Worm (Caenorhabditis elegans) whole organism, late embryonic: ENCODE results near the gene fbxa-79.

Experiments used
- F13H6.1 ChIP-seq: sonication (generic microtip); optimal IDR thresholded peaks from 2 replicates; lab custom pipeline; 2016; ENCODE audit warnings: missing genetic modification characterization, missing compliant biosample characterization
- ceh-22 ChIP-seq: sonication (generic microtip); optimal IDR thresholded peaks from 2 replicates; lab custom pipeline; 2017; ENCODE audit warnings: missing biosample characterization, missing genetic modification characterization
- ceh-24 ChIP-seq: sonication (generic microtip); optimal IDR thresholded peaks from 2 replicates; lab custom pipeline; 2016; ENCODE audit warnings: mild to moderate bottlenecking, missing genetic modification characterization, missing compliant biosample characterization
- rnt-1 ChIP-seq: sonication (generic microtip); optimal IDR thresholded peaks from 2 replicates; lab custom pipeline; 2016; ENCODE audit warnings: missing genetic modification characterization, missing compliant biosample characterization

- TF ChIP-seq rnt-1 (tag; lab: Kevin White, UChicago), result no peak
- no peak for TF ChIP-seq ceh-22 (tag; lab: Kevin White, UChicago)
- no peak for TF ChIP-seq F13H6.1 (tag; lab: Kevin White, UChicago)
- no peak for TF ChIP-seq ceh-24 (tag; lab: Kevin White, UChicago)
Observed at ce11 chrIII:1308887-1309286, 793 bp upstream of the fbxa-79 start, which contains the start of gene Y82E9BL.12.
